Fruit fly (Drosophila melanogaster): ENCODE results near the gene Idua.

DNA sequence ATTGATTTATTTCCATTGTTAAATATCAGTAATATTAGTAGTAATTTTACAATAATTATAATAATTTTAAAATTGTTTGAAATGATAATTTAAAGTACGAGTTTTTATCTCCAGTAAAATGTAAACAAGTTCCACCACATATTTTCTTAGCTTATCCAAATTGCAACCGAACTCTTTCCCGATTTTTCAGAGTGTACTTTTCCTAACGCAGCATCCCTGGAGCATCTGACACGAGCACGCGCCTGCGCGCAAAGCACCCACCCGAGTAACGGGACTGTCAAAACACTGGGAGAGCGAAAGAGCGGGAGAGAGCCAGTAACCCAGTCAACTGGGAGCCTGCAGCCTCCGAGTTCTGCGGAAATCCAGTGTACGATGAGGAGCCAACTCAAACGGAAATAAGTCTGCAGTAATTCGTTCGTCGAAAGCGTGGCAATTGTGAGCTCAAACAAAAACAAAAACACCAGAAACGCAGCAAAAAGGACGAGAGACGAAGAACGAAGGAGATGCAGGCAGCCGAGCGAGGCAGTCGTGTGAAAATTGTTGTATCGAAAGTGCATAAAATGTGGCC is 26.4 kb downstream of the Idua start, which contains the start of gene CG16854:
- TF ChIP-seq usp (GFP tag; optimal IDR thresholded peaks at IDR 0.05) (no peak), h (GFP tag; optimal IDR thresholded peaks at IDR 0.05) (no peak), tai (GFP tag; optimal IDR thresholded peaks at IDR 0.05) (no peak), Dif (GFP tag; optimal IDR thresholded peaks at IDR 0.05; ENCODE audit: partially characterized antibody) (peak; percentile 11), br (GFP tag; optimal IDR thresholded peaks at IDR 0.05) (no peak), OdsH (GFP tag; optimal IDR thresholded peaks at IDR 0.05) (no peak), pan (optimal IDR thresholded peaks at IDR 0.05) (no peak), Abd-B (GFP tag; optimal IDR thresholded peaks at IDR 0.05) (no peak), Hr78 (GFP tag; optimal IDR thresholded peaks at IDR 0.05) (no peak), Dfd (GFP tag; optimal IDR thresholded peaks at IDR 0.05) (no peak)
